Fruit fly (Drosophila melanogaster) whole organism, embryonic: ENCODE results near the gene CG14971.

Source experiments
- Adf1 ChIP-seq: fragments of 200-800 bp; sonication (Bioruptor generic); IDR thresholded peaks from 2 replicates; pipeline ENCODE4 v1.3.6; 2022; ENCODE audit warnings: missing biosample characterization, missing genetic modification characterization
- Atf6 ChIP-seq: fragments of 200-800 bp; sonication (Bioruptor generic); IDR thresholded peaks from 2 replicates; pipeline ENCODE4 v1.3.6; 2022; ENCODE audit warnings: missing biosample characterization, missing genetic modification characterization
- Bgb ChIP-seq: fragments of 200-800 bp; sonication (Bioruptor generic); IDR thresholded peaks from 2 replicates; pipeline ENCODE4 v1.3.6; 2022; ENCODE audit warnings: missing biosample characterization, missing genetic modification characterization; ENCODE audit not compliant: partially characterized antibody
- CG10462 ChIP-seq: fragments of 200-800 bp; sonication (Bioruptor generic); optimal IDR thresholded peaks from 2 replicates; lab custom pipeline; 2016; ENCODE audit warnings: missing biosample characterization, missing genetic modification characterization
- CG12104 ChIP-seq: fragments of 200-800 bp; sonication (Bioruptor generic); optimal IDR thresholded peaks from 3 replicates; lab custom pipeline; 2016; ENCODE audit warnings: missing biosample characterization, missing genetic modification characterization
- CG12659 ChIP-seq: fragments of 200-800 bp; sonication (Bioruptor generic); optimal IDR thresholded peaks from 3 replicates; lab custom pipeline; 2017; ENCODE audit warnings: mild to moderate bottlenecking, missing biosample characterization, missing genetic modification reagents, missing genetic modification characterization
- CG15514 ChIP-seq: fragments of 200-800 bp; sonication (Bioruptor generic); optimal IDR thresholded peaks from 3 replicates; lab custom pipeline; 2017; ENCODE audit warnings: missing biosample characterization, missing genetic modification characterization, mild to moderate bottlenecking, moderate library complexity, missing genetic modification reagents
- CG32772 ChIP-seq: fragments of 200-800 bp; sonication (Bioruptor generic); IDR thresholded peaks from 2 replicates; pipeline ENCODE4 v1.3.6; 2022; ENCODE audit warnings: missing biosample characterization, missing genetic modification characterization
- CG3407 ChIP-seq: fragments of 200-800 bp; sonication (Bioruptor generic); optimal IDR thresholded peaks from 2 replicates; lab custom pipeline; 2018; ENCODE audit warnings: missing biosample characterization, mild to moderate bottlenecking, missing genetic modification characterization
- CG34224 ChIP-seq: fragments of 200-800 bp; sonication (Bioruptor generic); IDR thresholded peaks from 3 replicates; pipeline ENCODE4 v1.3.6; 2022; ENCODE audit warnings: missing biosample characterization, missing genetic modification characterization; ENCODE audit not compliant: partially characterized antibody
- CG34422 ChIP-seq: fragments of 200-800 bp; sonication (Bioruptor generic); IDR thresholded peaks from 3 replicates; pipeline ENCODE4 v1.3.6; 2022; ENCODE audit warnings: missing biosample characterization, missing genetic modification characterization
- CG4282 ChIP-seq: fragments of 200-800 bp; sonication (Bioruptor generic); optimal IDR thresholded peaks from 2 replicates; lab custom pipeline; 2016; ENCODE audit warnings: missing biosample characterization, missing genetic modification characterization
- CG4360 ChIP-seq: fragments of 200-800 bp; sonication (Bioruptor generic); IDR thresholded peaks from 2 replicates; pipeline ENCODE4 v1.3.6; 2022; ENCODE audit warnings: missing biosample characterization, missing genetic modification characterization
- CG6765 ChIP-seq: fragments of 200-800 bp; sonication (Bioruptor generic); optimal IDR thresholded peaks from 3 replicates; lab custom pipeline; 2017; ENCODE audit warnings: missing biosample characterization, mild to moderate bottlenecking, missing genetic modification characterization
- CG6791 ChIP-seq: fragments of 200-800 bp; sonication (Bioruptor generic); IDR thresholded peaks from 3 replicates; pipeline ENCODE4 v1.3.6; 2022; ENCODE audit warnings: missing biosample characterization, missing genetic modification characterization; ENCODE audit not compliant: partially characterized antibody
- CG7556 ChIP-seq: fragments of 200-800 bp; sonication (Bioruptor generic); optimal IDR thresholded peaks from 2 replicates; lab custom pipeline; 2017; ENCODE audit warnings: missing biosample characterization, mild to moderate bottlenecking, missing genetic modification characterization
- CG8478 ChIP-seq: fragments of >200 bp; optimal IDR thresholded peaks from 2 replicates; lab custom pipeline; 2018
- CG8924 ChIP-seq: fragments of 200-800 bp; optimal IDR thresholded peaks from 3 replicates; lab custom pipeline; 2019; ENCODE audit warnings: missing biosample characterization, mild to moderate bottlenecking, missing genetic modification characterization, moderate library complexity
- CG9727 ChIP-seq: fragments of 200-800 bp; sonication (Bioruptor generic); optimal IDR thresholded peaks from 3 replicates; lab custom pipeline; 2017; ENCODE audit warnings: missing biosample characterization, mild to moderate bottlenecking, missing genetic modification characterization
- CTCF ChIP-seq: fragments of 200-800 bp; sonication (Bioruptor generic); optimal IDR thresholded peaks from 2 replicates; lab custom pipeline; 2017; ENCODE audit warnings: missing biosample characterization, mild to moderate bottlenecking, missing genetic modification characterization, moderate library complexity
- CrebB ChIP-seq: fragments of 200-800 bp; sonication (Bioruptor generic); optimal IDR thresholded peaks from 3 replicates; lab custom pipeline; 2018; ENCODE audit warnings: missing biosample characterization, mild to moderate bottlenecking, missing genetic modification characterization
- Dip3 ChIP-seq: fragments of 200-800 bp; sonication (Bioruptor generic); optimal IDR thresholded peaks from 3 replicates; lab custom pipeline; 2016; ENCODE audit warnings: missing biosample characterization, missing genetic modification characterization
- HLH54F ChIP-seq: fragments of 200-800 bp; sonication (Bioruptor generic); optimal IDR thresholded peaks from 3 replicates; lab custom pipeline; 2016; ENCODE audit warnings: missing biosample characterization, missing genetic modification characterization
- Hey ChIP-seq: fragments of 200-800 bp; sonication (Bioruptor generic); optimal IDR thresholded peaks from 3 replicates; lab custom pipeline; 2018; ENCODE audit warnings: missing biosample characterization, mild to moderate bottlenecking, missing genetic modification characterization
- Lpt ChIP-seq: fragments of >200 bp; optimal IDR thresholded peaks from 2 replicates; lab custom pipeline; 2018; ENCODE audit warnings: missing biosample characterization, missing genetic modification characterization
- Sry-δ ChIP-seq: fragments of 200-800 bp; sonication (Bioruptor generic); optimal IDR thresholded peaks from 2 replicates; lab custom pipeline; 2016; ENCODE audit warnings: missing biosample characterization, missing genetic modification characterization
- YL-1 ChIP-seq: fragments of 200-800 bp; sonication (Bioruptor generic); optimal IDR thresholded peaks from 3 replicates; lab custom pipeline; 2017; ENCODE audit warnings: missing biosample characterization, mild to moderate bottlenecking, missing genetic modification characterization
- ato ChIP-seq: fragments of 200-800 bp; sonication (Bioruptor generic); IDR thresholded peaks from 2 replicates; pipeline ENCODE4 v1.3.6; 2022; ENCODE audit warnings: missing biosample characterization, missing genetic modification characterization; ENCODE audit not compliant: partially characterized antibody
- bbx ChIP-seq: fragments of 200-800 bp; sonication (Bioruptor generic); IDR thresholded peaks from 2 replicates; pipeline ENCODE4 v1.3.6; 2022; ENCODE audit warnings: missing biosample characterization, missing genetic modification characterization; ENCODE audit not compliant: partially characterized antibody
- br ChIP-seq: fragments of >200 bp; optimal IDR thresholded peaks from 2 replicates; lab custom pipeline; 2017
- cato ChIP-seq: fragments of 200-800 bp; sonication (Bioruptor generic); optimal IDR thresholded peaks from 2 replicates; lab custom pipeline; 2016; ENCODE audit warnings: missing biosample characterization, missing genetic modification characterization, borderline replicate concordance
- chif ChIP-seq, 2 experiments: fragments of 200-800 bp; sonication (Bioruptor generic); optimal IDR thresholded peaks; 3 replicates each; lab custom pipeline; 2016; ENCODE audit warnings: missing biosample characterization in 2 of 2, missing genetic modification characterization in 2 of 2
- chn ChIP-seq: fragments of 200-800 bp; sonication (Bioruptor generic); optimal IDR thresholded peaks from 2 replicates; lab custom pipeline; 2016; ENCODE audit warnings: missing biosample characterization, missing genetic modification characterization
- ci ChIP-seq: fragments of 200-800 bp; sonication (Bioruptor generic); IDR thresholded peaks from 3 replicates; pipeline ENCODE4 v1.3.6; 2022; ENCODE audit warnings: missing biosample characterization, missing genetic modification characterization
- croc ChIP-seq: fragments of 200-800 bp; sonication (Bioruptor generic); conservative IDR thresholded peaks from 3 replicates; pipeline ENCODE4 v1.3.6; 2022; ENCODE audit warnings: missing biosample characterization, missing genetic modification characterization
- emc ChIP-seq: fragments of 200-800 bp; sonication (Bioruptor generic); optimal IDR thresholded peaks from 2 replicates; lab custom pipeline; 2016; ENCODE audit warnings: missing biosample characterization, missing genetic modification characterization
- fd96Cb ChIP-seq: fragments of 200-800 bp; sonication (Bioruptor generic); optimal IDR thresholded peaks from 2 replicates; lab custom pipeline; 2018; ENCODE audit warnings: missing biosample characterization, mild to moderate bottlenecking, missing genetic modification characterization, moderate library complexity
- her ChIP-seq: fragments of 200-800 bp; sonication (Bioruptor generic); optimal IDR thresholded peaks from 2 replicates; lab custom pipeline; 2016; ENCODE audit warnings: missing biosample characterization, missing genetic modification characterization
- jing ChIP-seq: fragments of 200-800 bp; sonication (Bioruptor generic); optimal IDR thresholded peaks from 2 replicates; lab custom pipeline; 2018; ENCODE audit warnings: missing biosample characterization, mild to moderate bottlenecking, missing genetic modification characterization
- kah ChIP-seq: fragments of 200-800 bp; sonication (Bioruptor generic); optimal IDR thresholded peaks from 2 replicates; lab custom pipeline; 2018; ENCODE audit warnings: missing biosample characterization, mild to moderate bottlenecking, missing genetic modification characterization
- kni ChIP-seq: fragments of 200-800 bp; sonication (Bioruptor generic); optimal IDR thresholded peaks from 3 replicates; lab custom pipeline; 2017; ENCODE audit warnings: mild to moderate bottlenecking, missing biosample characterization, missing genetic modification reagents, missing genetic modification characterization
- lola ChIP-seq, 3 experiments: fragments of >200 bp in 2 of 3; fragments of 200-800 bp in 1 of 3; sonication (Bioruptor generic) in 1 of 3; optimal IDR thresholded peaks; 2 replicates each; lab custom pipeline; 2017 to 2019; ENCODE audit warnings: missing biosample characterization in 3 of 3, missing genetic modification characterization in 3 of 3, mild to moderate bottlenecking in 1 of 3, moderate library complexity in 1 of 3
- pb ChIP-seq: fragments of 200-800 bp; sonication (Bioruptor generic); optimal IDR thresholded peaks from 3 replicates; lab custom pipeline; 2016; ENCODE audit warnings: missing biosample characterization, missing genetic modification characterization
- pzg ChIP-seq: fragments of 200-800 bp; sonication (Bioruptor generic); optimal IDR thresholded peaks from 3 replicates; lab custom pipeline; 2018; ENCODE audit warnings: missing biosample characterization, mild to moderate bottlenecking, missing genetic modification characterization, moderate library complexity
- run ChIP-seq: fragments of 200-800 bp; sonication (Bioruptor generic); optimal IDR thresholded peaks from 3 replicates; lab custom pipeline; 2018; ENCODE audit warnings: missing biosample characterization, mild to moderate bottlenecking, missing genetic modification characterization
- tll ChIP-seq, 2 experiments: fragments of 200-800 bp in 1 of 2; fragments of >200 bp in 1 of 2; sonication (Bioruptor generic) in 1 of 2; optimal IDR thresholded peaks; 2 replicates each; lab custom pipeline; 2017 to 2019; ENCODE audit warnings: missing biosample characterization in 2 of 2, missing genetic modification characterization in 2 of 2, mild to moderate bottlenecking in 1 of 2, moderate library complexity in 1 of 2
- zen2 ChIP-seq: fragments of 200-800 bp; sonication (Bioruptor generic); IDR thresholded peaks from 3 replicates; pipeline ENCODE4 v1.3.6; 2022; ENCODE audit warnings: missing biosample characterization, missing genetic modification characterization; ENCODE audit not compliant: partially characterized antibody

The CG14971 gene

DNA sequence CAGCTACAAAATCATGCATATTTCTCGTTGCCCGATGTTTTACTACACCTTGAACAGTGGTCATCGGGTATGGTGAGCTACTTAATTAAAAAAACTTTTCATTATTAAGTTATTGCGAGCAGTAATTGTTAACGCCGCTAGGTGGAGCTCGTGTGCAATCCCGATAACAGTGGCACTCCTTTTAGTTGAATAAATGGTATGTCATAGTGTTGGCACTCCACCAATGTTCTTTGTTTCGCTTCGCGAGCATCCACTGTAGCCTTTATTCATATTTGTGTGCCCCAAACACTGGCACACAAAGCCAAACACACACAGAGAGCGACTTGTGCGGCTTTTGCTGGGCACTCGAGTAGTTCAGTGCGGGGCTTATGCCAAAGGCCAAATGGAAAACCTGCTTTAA is 46.8 kb upstream of the CG14971 start (continued):
- TF ChIP-seq CG10462 (peak; percentile 73), zen2 (GFP tag; lab: Robert Waterston, UW) (no peak), CG12104 (GFP tag; lab: Kevin White, UChicago) (peak; percentile 76), YL-1 (GFP tag; lab: Kevin White, UChicago) (peak; percentile 7), CG4282 (peak; percentile 65), chn (peak; percentile 89)
- TF ChIP-seq, all 482 proteins: peak for 415

DNA sequence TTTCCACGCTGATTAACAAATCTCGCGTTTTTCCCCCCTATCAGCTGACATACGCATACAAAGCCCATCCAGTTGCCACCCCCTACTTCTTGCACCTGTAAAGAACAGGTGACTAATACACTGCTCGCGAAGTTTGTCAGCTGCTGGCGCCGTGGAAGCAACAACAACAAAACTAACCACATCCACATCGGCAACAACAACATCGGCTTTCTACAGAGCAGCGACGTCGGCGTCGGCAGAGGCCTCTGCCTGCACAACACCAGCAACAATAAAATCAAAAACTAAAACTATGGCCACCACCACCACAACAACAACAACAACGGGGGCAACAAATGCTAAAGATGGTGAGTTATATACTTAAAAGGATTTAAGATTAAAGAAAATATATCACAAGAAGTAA is 45.4 kb upstream of the CG14971 start:
- TF ChIP-seq CG6791 (GFP tag; lab: Robert Waterston, UW) (no peak), croc (GFP tag; lab: Robert Waterston, UW) (no peak), tll (GFP tag; optimal IDR thresholded peaks at IDR 0.05; lab: Kevin White, UChicago) (peak in 1 of 2 experiments; percentile 43), CG32772 (GFP tag; lab: Robert Waterston, UW) (no peak), CG7556 (GFP tag; lab: Kevin White, UChicago) (no peak), ci (GFP tag; lab: Robert Waterston, UW) (0 out of 3 replicates have a peak, but pooled peaks have one; percentile 11), br (lab: Kevin White, UChicago) (no peak), Adf1 (GFP tag; lab: Robert Waterston, UW) (peak; percentile 42), CG3407 (GFP tag; lab: Kevin White, UChicago) (no peak), lola (GFP tag; optimal IDR thresholded peaks at IDR 0.05; lab: Kevin White, UChicago) (no peak), run (tag; lab: Kevin White, UChicago) (no peak), CG4360 (GFP tag; lab: Robert Waterston, UW) (peak; percentile 90), fd96Cb (tag; lab: Kevin White, UChicago) (no peak), her (GFP tag; lab: Kevin White, UChicago) (no peak), chif (GFP tag; optimal IDR thresholded peaks at IDR 0.05; lab: Kevin White, UChicago) (no peak)

DNA sequence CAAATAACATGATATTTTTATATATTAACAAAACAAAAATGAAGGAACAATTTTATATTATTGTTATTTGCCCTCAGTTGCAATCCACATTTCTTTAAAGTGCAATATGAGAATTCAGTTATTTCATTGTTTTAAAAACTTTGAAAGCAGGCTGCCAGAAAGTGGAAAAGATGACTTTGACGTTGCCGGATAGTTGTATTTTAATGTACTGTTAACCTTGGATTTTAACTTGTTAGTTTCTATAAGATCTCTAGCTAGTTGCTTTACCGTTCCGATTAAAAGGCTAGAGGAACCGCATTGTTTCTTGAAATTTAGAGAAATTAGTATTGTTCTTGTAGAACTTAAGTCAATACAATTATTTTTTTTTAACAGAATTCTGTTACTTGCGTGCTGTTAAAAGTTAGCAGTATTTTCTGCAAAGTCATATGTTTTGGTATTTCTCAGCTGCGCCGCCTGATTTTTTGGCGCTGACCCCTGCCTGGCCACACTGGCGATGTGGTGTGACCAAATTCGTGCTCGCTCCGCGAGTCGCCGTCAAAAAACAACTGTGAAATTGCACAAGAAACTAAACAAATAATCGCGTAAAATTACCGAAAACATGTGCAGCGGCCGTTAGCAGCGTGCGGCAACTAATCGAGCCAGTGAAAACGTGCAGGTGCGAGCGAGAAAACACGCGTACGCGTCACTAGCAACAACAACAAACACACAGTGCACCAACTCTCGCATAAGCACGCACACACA is 44.3 kb upstream of the CG14971 start, which contains the start of gene Eip63E:
Gene Eip63E, plus strand, starts transcription at position 472 of the 741 bp plus-strand sequence.
- TF ChIP-seq CG34422 (GFP tag; lab: Robert Waterston, UW), result peak; percentile 81; the same call in 2 of the 3 replicates
- peak; percentile 4 for TF ChIP-seq CG9727 (GFP tag; lab: Kevin White, UChicago)
- no peak for TF ChIP-seq Hey (tag; lab: Kevin White, UChicago)
- no peak for TF ChIP-seq kni (GFP tag; lab: Kevin White, UChicago)
- peak; percentile 26; the same call in 1 of the 2 replicates for TF ChIP-seq Atf6 (GFP tag; lab: Robert Waterston, UW)
- no peak for TF ChIP-seq HLH54F (GFP tag; lab: Kevin White, UChicago)
- TF ChIP-seq cato (GFP tag; lab: Kevin White, UChicago), result no peak
- no peak for TF ChIP-seq Lpt
- no peak for TF ChIP-seq pb (GFP tag; lab: Kevin White, UChicago)
- TF ChIP-seq kah, result no peak
- TF ChIP-seq CG15514 (GFP tag; lab: Kevin White, UChicago), result peak; percentile 59
- TF ChIP-seq Sry-δ (GFP tag; lab: Kevin White, UChicago), result peak; percentile 22
- TF ChIP-seq CTCF, result peak; percentile 38
- peak; percentile 79 for TF ChIP-seq pzg (GFP tag; lab: Kevin White, UChicago)
- peak; percentile 76 for TF ChIP-seq CG12659 (GFP tag; lab: Kevin White, UChicago)
- TF ChIP-seq Bgb (GFP tag; lab: Robert Waterston, UW), result peak; percentile 49; the same call in 1 of the 2 replicates
- peak; percentile 7 for TF ChIP-seq CG6765 (GFP tag; lab: Kevin White, UChicago)
- TF ChIP-seq CrebB (tag; lab: Kevin White, UChicago), result peak; percentile 1
- TF ChIP-seq jing, result no peak
- no peak for TF ChIP-seq emc (GFP tag; lab: Kevin White, UChicago)
- TF ChIP-seq CG34224 (GFP tag; lab: Robert Waterston, UW), result 0 out of 3 replicates have a peak, but pooled peaks have one; percentile 10
- TF ChIP-seq ato, result peak; percentile 65
- TF ChIP-seq CG8478 (lab: Kevin White, UChicago), result no peak
- peak; percentile 74 for TF ChIP-seq CG8924 (tag; lab: Kevin White, UChicago)
- no peak for TF ChIP-seq Dip3 (GFP tag; lab: Kevin White, UChicago)
- TF ChIP-seq bbx (GFP tag; lab: Robert Waterston, UW), result peak; percentile 52
